Worm (Caenorhabditis elegans): ENCODE measurements around the gene anmt-3.

DNA sequence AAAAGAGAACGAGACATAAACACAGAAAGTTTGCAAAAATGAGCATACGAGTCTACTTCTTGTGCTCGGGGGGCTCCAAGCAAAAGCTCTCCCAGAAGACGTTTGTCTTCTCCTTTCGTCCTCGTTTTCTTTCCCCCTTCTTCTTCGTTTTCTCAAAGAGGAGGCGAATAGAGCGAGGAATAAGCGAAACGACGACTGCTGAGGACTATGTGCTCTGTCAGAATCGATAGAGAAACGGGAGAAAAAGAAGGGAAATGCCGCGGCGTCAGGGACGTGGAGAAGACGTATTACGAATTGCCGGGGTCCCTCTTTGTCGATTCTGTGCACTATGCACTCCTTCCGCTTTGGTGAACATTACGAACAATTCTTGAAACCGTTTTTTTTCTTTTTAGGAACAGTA is 20.3 kb upstream of the anmt-3 start:
- TF ChIP-seq nhr-76 (tag; optimal IDR thresholded peaks at IDR 0.05) (no peak), snpc-4 (tag; optimal IDR thresholded peaks at IDR 0.05) (no peak), unc-62 (GFP tag; optimal IDR thresholded peaks at IDR 0.05) (no peak), nhr-237 (tag; optimal IDR thresholded peaks at IDR 0.05) (no peak), sem-2 (GFP tag; optimal IDR thresholded peaks at IDR 0.05) (no peak), blmp-1 (tag; optimal IDR thresholded peaks at IDR 0.05) (no peak), tbx-8 (GFP tag; optimal IDR thresholded peaks at IDR 0.05) (no peak), nhr-28 (tag; optimal IDR thresholded peaks at IDR 0.05) (no peak)
